Worm (Caenorhabditis elegans): ENCODE measurements around the gene srv-25.

srv-25 gene

ce11 chrIV:6301764-6302163 lies 1.8 kb downstream of the srv-25 start, which contains the start of gene srv-26:
TSS of gene srv-26 (minus strand) at chrIV:6301864.
- TF ChIP-seq che-1 (tag; optimal IDR thresholded peaks at IDR 0.05), result no peak
- TF ChIP-seq ttx-3 (tag; optimal IDR thresholded peaks at IDR 0.05), result no peak
- TF ChIP-seq unc-42 (tag; optimal IDR thresholded peaks at IDR 0.05), result no peak
- no peak for TF ChIP-seq tbx-7 (tag; optimal IDR thresholded peaks at IDR 0.05)
- no peak for TF ChIP-seq pat-9 (tag; optimal IDR thresholded peaks at IDR 0.05)
- no peak for TF ChIP-seq hlh-13 (GFP tag; optimal IDR thresholded peaks at IDR 0.05)
- TF ChIP-seq mec-3 (tag; optimal IDR thresholded peaks at IDR 0.05; ENCODE audit: borderline replicate concordance), result no peak
- TF ChIP-seq elt-4 (tag; optimal IDR thresholded peaks at IDR 0.05), result no peak
- no peak for TF ChIP-seq pax-1 (tag; optimal IDR thresholded peaks at IDR 0.05)

- TF ChIP-seq hlh-8 (tag; optimal IDR thresholded peaks at IDR 0.05) (no peak), unc-3 (GFP tag; conservative IDR thresholded peaks at IDR 0.05) (no peak), unc-3 (tag; optimal IDR thresholded peaks at IDR 0.05) (no peak), T23F11.4 (GFP tag; optimal IDR thresholded peaks at IDR 0.05) (no peak), ceh-2 (tag; optimal IDR thresholded peaks at IDR 0.05) (no peak), ets-4 (tag; optimal IDR thresholded peaks at IDR 0.05) (no peak), ama-1 (optimal IDR thresholded peaks at IDR 0.05) (no peak), tbx-7 (tag; optimal IDR thresholded peaks at IDR 0.05) (no peak), hlh-13 (GFP tag; optimal IDR thresholded peaks at IDR 0.05) (no peak), hlh-30 (tag; optimal IDR thresholded peaks at IDR 0.05; ENCODE audit: insufficient read depth) (no peak), ceh-30 (tag; optimal IDR thresholded peaks at IDR 0.05) (no peak), ceh-14 (tag; optimal IDR thresholded peaks at IDR 0.05) (no peak), pha-4 (tag; optimal IDR thresholded peaks at IDR 0.05) (no peak), C08G9.2 (tag; optimal IDR thresholded peaks at IDR 0.05) (no peak)
Observed at ce11 chrIV:6299523-6299922, 4.0 kb downstream of the srv-25 start.

ce11 chrIV:6298253-6298652 lies 5.3 kb downstream of the srv-25 start, which contains the start of gene srv-27:
TSS of gene srv-27 (minus strand) at chrIV:6298353.
- no peak for TF ChIP-seq pax-1 (tag; optimal IDR thresholded peaks at IDR 0.05)
- no peak for TF ChIP-seq gmeb-2 (tag; optimal IDR thresholded peaks at IDR 0.05)
- no peak for TF ChIP-seq elt-4 (tag; optimal IDR thresholded peaks at IDR 0.05)
- no peak for TF ChIP-seq che-1 (tag; optimal IDR thresholded peaks at IDR 0.05)
- no peak for TF ChIP-seq dve-1 (tag; optimal IDR thresholded peaks at IDR 0.05)
- no peak for TF ChIP-seq lim-6 (tag; optimal IDR thresholded peaks at IDR 0.05)
- no peak for TF ChIP-seq lin-11 (tag; optimal IDR thresholded peaks at IDR 0.05)
- no peak for TF ChIP-seq hlh-15 (tag; optimal IDR thresholded peaks at IDR 0.05)
- TF ChIP-seq pros-1 (tag; optimal IDR thresholded peaks at IDR 0.05), result no peak
- TF ChIP-seq unc-42 (tag; optimal IDR thresholded peaks at IDR 0.05), result no peak

ce11 chrIV:6294081-6294480 lies 9.5 kb downstream of the srv-25 start, which contains the start of gene hil-2:
TSS of gene hil-2 (plus strand) at chrIV:6294240.
- no peak for TF ChIP-seq ceh-34 (tag; optimal IDR thresholded peaks at IDR 0.05)
- TF ChIP-seq ceh-31 (tag; optimal IDR thresholded peaks at IDR 0.05), result peak; percentile 53
- TF ChIP-seq elt-2 (tag; optimal IDR thresholded peaks at IDR 0.05), result peak; percentile 26
- TF ChIP-seq nhr-232 (tag; optimal IDR thresholded peaks at IDR 0.05), result no peak
- peak; percentile 34 for TF ChIP-seq ama-1 (optimal IDR thresholded peaks at IDR 0.05)

DNA sequence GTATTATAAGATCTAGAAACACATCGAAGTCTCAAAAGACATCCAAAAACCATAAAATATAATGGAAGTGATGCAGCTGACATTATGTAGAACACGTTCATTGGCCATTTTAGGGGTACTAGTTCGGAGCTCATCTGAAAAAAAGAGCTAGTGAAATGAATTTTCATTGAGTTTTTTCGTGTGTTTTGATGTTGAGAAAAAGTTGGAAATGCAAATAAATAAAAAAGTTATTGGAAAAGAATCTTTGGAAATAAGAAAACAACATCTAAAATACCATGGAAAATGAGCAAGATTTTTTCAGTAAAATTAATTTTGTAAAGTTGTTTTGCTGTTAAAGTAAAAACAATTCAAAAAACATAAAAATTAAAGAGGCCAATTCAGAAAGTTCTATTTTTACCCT lies 12.8 kb downstream of the srv-25 start, which contains the start of gene srv-24:
Gene srv-24, minus strand, starts transcription at position 101 of the 400 bp plus-strand sequence.
- TF ChIP-seq pqm-1 (tag; optimal IDR thresholded peaks at IDR 0.05) (no peak), eyg-1 (tag; optimal IDR thresholded peaks at IDR 0.05) (no peak), ceh-2 (tag; optimal IDR thresholded peaks at IDR 0.05) (no peak), ceh-18 (tag; optimal IDR thresholded peaks at IDR 0.05) (no peak), fkh-6 (tag; optimal IDR thresholded peaks at IDR 0.05) (no peak), ahr-1 (tag; optimal IDR thresholded peaks at IDR 0.05) (no peak), sox-4 (tag; optimal IDR thresholded peaks at IDR 0.05) (no peak), ceh-22 (tag; optimal IDR thresholded peaks at IDR 0.05) (no peak), F13H6.1 (tag; optimal IDR thresholded peaks at IDR 0.05) (no peak), lim-6 (tag; optimal IDR thresholded peaks at IDR 0.05) (no peak), T23F11.4 (GFP tag; optimal IDR thresholded peaks at IDR 0.05) (no peak), K09A11.1 (tag; optimal IDR thresholded peaks at IDR 0.05; ENCODE audit: insufficient read depth) (no peak), unc-42 (tag; optimal IDR thresholded peaks at IDR 0.05) (no peak), nhr-232 (tag; optimal IDR thresholded peaks at IDR 0.05) (no peak), che-1 (tag; optimal IDR thresholded peaks at IDR 0.05) (no peak), ref-2 (tag; optimal IDR thresholded peaks at IDR 0.05) (no peak), pha-4 (tag; optimal IDR thresholded peaks at IDR 0.05) (no peak), ztf-16 (tag; optimal IDR thresholded peaks at IDR 0.05) (no peak)
